Fruit fly (Drosophila melanogaster): Measurements from ENCODE around the gene Naa40.

Naa40 gene

DNA sequence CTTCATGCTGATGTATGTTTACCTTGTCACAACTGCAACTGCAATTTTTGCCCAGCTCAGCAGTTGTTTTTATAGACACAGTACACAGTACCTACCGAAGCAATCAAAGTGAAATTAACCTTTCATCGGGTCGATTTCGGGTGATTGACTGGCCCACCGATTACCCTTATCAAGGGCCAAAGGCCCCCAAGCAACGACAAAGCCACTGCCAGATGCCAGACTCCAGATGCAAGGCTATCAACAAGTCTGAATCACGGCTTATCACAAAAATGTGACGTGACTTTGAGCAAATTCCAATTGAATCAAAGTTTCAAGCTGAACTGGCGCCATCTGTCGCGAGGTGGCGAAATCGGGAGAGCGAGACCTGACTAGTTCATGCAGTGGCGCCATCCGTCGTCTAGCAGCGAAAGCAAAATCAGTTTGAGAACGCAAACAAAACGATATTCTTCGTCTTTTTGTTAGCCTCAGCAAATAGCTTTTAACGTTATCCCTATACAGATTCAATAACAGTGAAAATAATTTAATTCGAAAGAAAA, 7.9 kb downstream of the Naa40 start, which contains the start of gene Obp99b (continued):
- peak; percentile 69 for TF ChIP-seq disco-r (GFP tag; optimal IDR thresholded peaks at IDR 0.05)
- peak; percentile 62 for TF ChIP-seq CG15601 (tag; optimal IDR thresholded peaks at IDR 0.05)
- TF ChIP-seq dpn (GFP tag; optimal IDR thresholded peaks at IDR 0.05), result peak; percentile 76 to 78
- no peak for TF ChIP-seq emc (GFP tag; optimal IDR thresholded peaks at IDR 0.05)
- peak; percentile 60 for TF ChIP-seq nmo (GFP tag; optimal IDR thresholded peaks at IDR 0.05)
- peak; percentile 87 for TF ChIP-seq chm (GFP tag; IDR thresholded peaks at IDR 0.05)
- peak; percentile 15 for TF ChIP-seq zf30C (GFP tag; optimal IDR thresholded peaks at IDR 0.05)
- TF ChIP-seq HmgZ (tag; optimal IDR thresholded peaks at IDR 0.05), result peak; percentile 24
- peak; percentile 6 for TF ChIP-seq Dek (tag; optimal IDR thresholded peaks at IDR 0.05)
- TF ChIP-seq dmrt99B (tag; optimal IDR thresholded peaks at IDR 0.05), result peak; percentile 82
- peak; percentile 71 for TF ChIP-seq CG43689 (GFP tag; IDR thresholded peaks at IDR 0.05)
- TF ChIP-seq grn (GFP tag; optimal IDR thresholded peaks at IDR 0.05), result no peak
- TF ChIP-seq gce (GFP tag; IDR thresholded peaks at IDR 0.05), result peak; percentile 91
- peak; percentile 89 for TF ChIP-seq shn (GFP tag; optimal IDR thresholded peaks at IDR 0.05)
- TF ChIP-seq Trl (optimal IDR thresholded peaks at IDR 0.05), result peak in 1 of 2 experiments; percentile 10
- TF ChIP-seq Trl (GFP tag; optimal IDR thresholded peaks at IDR 0.05), result peak; percentile 85
- no peak for TF ChIP-seq pros (GFP tag; optimal IDR thresholded peaks at IDR 0.05)
- TF ChIP-seq NK7.1 (GFP tag; optimal IDR thresholded peaks at IDR 0.05), result peak; percentile 70
- TF ChIP-seq CHES-1-like (GFP tag; optimal IDR thresholded peaks at IDR 0.05), result peak; percentile 41
- TF ChIP-seq CG7745 (tag; optimal IDR thresholded peaks at IDR 0.05), result peak; percentile 49
- peak; percentile 83 for TF ChIP-seq chn (GFP tag; optimal IDR thresholded peaks at IDR 0.05)
- TF ChIP-seq CG2875 (GFP tag; optimal IDR thresholded peaks at IDR 0.05), result peak; percentile 90
- peak; percentile 91 for TF ChIP-seq Rfx (GFP tag; IDR thresholded peaks at IDR 0.05)
- TF ChIP-seq Bteb2 (GFP tag; optimal IDR thresholded peaks at IDR 0.05), result no peak
- peak; percentile 71 for TF ChIP-seq CG13424 (tag; optimal IDR thresholded peaks at IDR 0.05)
- peak; percentile 71 for TF ChIP-seq Nf-YA (GFP tag; IDR thresholded peaks at IDR 0.05)
- TF ChIP-seq CG1832 (GFP tag; optimal IDR thresholded peaks at IDR 0.05), result no peak
- TF ChIP-seq Drgx (GFP tag; IDR thresholded peaks at IDR 0.05), result peak; percentile 76
- TF ChIP-seq HLH3B (GFP tag; IDR thresholded peaks at IDR 0.05), result peak; percentile 80
- no peak for TF ChIP-seq pan (optimal IDR thresholded peaks at IDR 0.05)
- peak in 1 of 2 experiments; percentile 84 for TF ChIP-seq pan (GFP tag; optimal IDR thresholded peaks at IDR 0.05 in 1 of 2, IDR thresholded peaks at IDR 0.05 in 1 of 2)
- peak; percentile 63; the same call in 1 of the 2 replicates for TF ChIP-seq bowl (GFP tag; IDR thresholded peaks at IDR 0.05)
- TF ChIP-seq CG3847 (GFP tag; IDR thresholded peaks at IDR 0.05), result peak; percentile 64
- no peak for TF ChIP-seq CG13123 (GFP tag; optimal IDR thresholded peaks at IDR 0.05)
- TF ChIP-seq MESR4 (GFP tag; optimal IDR thresholded peaks at IDR 0.05), result peak; percentile 22
- peak; percentile 62 for TF ChIP-seq CG18011 (GFP tag; optimal IDR thresholded peaks at IDR 0.05)
- peak; percentile 58 for TF ChIP-seq CG11398 (GFP tag; optimal IDR thresholded peaks at IDR 0.05)
- peak; percentile 83 for TF ChIP-seq btn (GFP tag; optimal IDR thresholded peaks at IDR 0.05)
- peak; percentile 58; the same call in 1 of the 2 replicates for TF ChIP-seq CG31224 (GFP tag; IDR thresholded peaks at IDR 0.05)
- peak; percentile 42 for TF ChIP-seq CG3065 (GFP tag; optimal IDR thresholded peaks at IDR 0.05)
- peak; percentile 52 for TF ChIP-seq vfl (GFP tag; optimal IDR thresholded peaks at IDR 0.05)
- peak; percentile 66 for TF ChIP-seq CG4854 (GFP tag; optimal IDR thresholded peaks at IDR 0.05)
- no peak for TF ChIP-seq CG9797 (GFP tag; optimal IDR thresholded peaks at IDR 0.05)
- TF ChIP-seq CG3163 (GFP tag; optimal IDR thresholded peaks at IDR 0.05), result peak; percentile 20
- peak; percentile 48 for TF ChIP-seq Fer2 (tag; optimal IDR thresholded peaks at IDR 0.05)
- TF ChIP-seq Antp (GFP tag; optimal IDR thresholded peaks at IDR 0.05), result peak; percentile 84
- peak; percentile 94 for TF ChIP-seq pb (GFP tag; optimal IDR thresholded peaks at IDR 0.05)
- peak; percentile 14 for TF ChIP-seq HLH54F (GFP tag; optimal IDR thresholded peaks at IDR 0.05)
- peak; percentile 39 for TF ChIP-seq D19A (tag; optimal IDR thresholded peaks at IDR 0.05)
- TF ChIP-seq CG17385 (GFP tag; optimal IDR thresholded peaks at IDR 0.05), result peak; percentile 69
- no peak for TF ChIP-seq Hr39 (optimal IDR thresholded peaks at IDR 0.05)
- peak; percentile 76 for TF ChIP-seq CG4820 (GFP tag; optimal IDR thresholded peaks at IDR 0.05)
